Worm (Caenorhabditis elegans) whole organism, late embryonic: ENCODE results near the gene pcyt-1.

Source experiments
- C08G9.2 ChIP-seq: sonication (generic microtip); optimal IDR thresholded peaks from 2 replicates; lab custom pipeline; 2016; ENCODE audit warnings: mild to moderate bottlenecking, missing genetic modification characterization, moderate library complexity, missing compliant biosample characterization
- C38D4.7 ChIP-seq: fragments of 200-800 bp; sonication (Bioruptor generic); optimal IDR thresholded peaks from 2 replicates; lab custom pipeline; 2018; ENCODE audit warnings: mild to moderate bottlenecking, missing genetic modification characterization, moderate library complexity, missing compliant biosample characterization
- F13H6.1 ChIP-seq: sonication (generic microtip); optimal IDR thresholded peaks from 2 replicates; lab custom pipeline; 2016; ENCODE audit warnings: missing genetic modification characterization, missing compliant biosample characterization
- K02D7.2 ChIP-seq: sonication (generic microtip); optimal IDR thresholded peaks from 2 replicates; lab custom pipeline; 2017; ENCODE audit warnings: mild to moderate bottlenecking, missing genetic modification characterization, missing compliant biosample characterization
- Y22D7AL.16 ChIP-seq: sonication (generic microtip); optimal IDR thresholded peaks from 2 replicates; lab custom pipeline; 2016; ENCODE audit warnings: missing genetic modification characterization, missing compliant biosample characterization
- ahr-1 ChIP-seq: sonication (generic microtip); optimal IDR thresholded peaks from 2 replicates; lab custom pipeline; 2016; ENCODE audit warnings: missing genetic modification characterization, missing compliant biosample characterization
- ceh-2 ChIP-seq: sonication (generic microtip); optimal IDR thresholded peaks from 2 replicates; lab custom pipeline; 2016; ENCODE audit warnings: missing genotype, missing genetic modification characterization, missing compliant biosample characterization
- ceh-24 ChIP-seq: sonication (generic microtip); optimal IDR thresholded peaks from 2 replicates; lab custom pipeline; 2016; ENCODE audit warnings: mild to moderate bottlenecking, missing genetic modification characterization, missing compliant biosample characterization
- ceh-30 ChIP-seq: fragments of 150-350 bp; optimal IDR thresholded peaks from 2 replicates; lab custom pipeline; 2014; ENCODE audit warnings: missing biosample characterization, missing genetic modification characterization
- ceh-31 ChIP-seq: sonication (generic microtip); optimal IDR thresholded peaks from 2 replicates; lab custom pipeline; 2016; ENCODE audit warnings: missing genetic modification characterization, missing compliant biosample characterization
- ceh-34 ChIP-seq: sonication (generic microtip); optimal IDR thresholded peaks from 2 replicates; lab custom pipeline; 2016; ENCODE audit warnings: mild to moderate bottlenecking, missing genetic modification characterization, missing compliant biosample characterization
- ceh-48 ChIP-seq: sonication (generic microtip); optimal IDR thresholded peaks from 2 replicates; lab custom pipeline; 2016; ENCODE audit warnings: missing genetic modification characterization, inconsistent platforms, missing compliant biosample characterization
- ceh-6 ChIP-seq: fragments of 200-800 bp; sonication (Bioruptor generic); optimal IDR thresholded peaks from 2 replicates; lab custom pipeline; 2018; ENCODE audit warnings: mild to moderate bottlenecking, missing genetic modification characterization, missing compliant biosample characterization
- ceh-9 ChIP-seq: sonication (generic microtip); optimal IDR thresholded peaks from 2 replicates; lab custom pipeline; 2016; ENCODE audit warnings: mild to moderate bottlenecking, missing genetic modification characterization, inconsistent platforms, missing compliant biosample characterization
- dmd-4 ChIP-seq: sonication (generic microtip); optimal IDR thresholded peaks from 2 replicates; lab custom pipeline; 2016; ENCODE audit warnings: borderline replicate concordance, missing genetic modification characterization, missing compliant biosample characterization
- dve-1 ChIP-seq: sonication (generic microtip); optimal IDR thresholded peaks from 2 replicates; lab custom pipeline; 2017; ENCODE audit warnings: antibody characterized with exemption, mild to moderate bottlenecking, missing genetic modification characterization, missing compliant biosample characterization
- elt-2 ChIP-seq: sonication (generic microtip); optimal IDR thresholded peaks from 2 replicates; lab custom pipeline; 2016; ENCODE audit warnings: missing genetic modification reagents, missing genetic modification characterization, missing compliant biosample characterization
- fkh-10 ChIP-seq: fragments of 150-350 bp; optimal IDR thresholded peaks from 2 replicates; lab custom pipeline; 2014; ENCODE audit warnings: missing biosample characterization, missing genetic modification reagents, missing genetic modification characterization
- gmeb-2 ChIP-seq: sonication (generic microtip); optimal IDR thresholded peaks from 2 replicates; lab custom pipeline; 2016; ENCODE audit warnings: missing genetic modification characterization, inconsistent platforms, missing compliant biosample characterization
- hlh-13 ChIP-seq: fragments of 200-800 bp; sonication (Bioruptor generic); optimal IDR thresholded peaks from 2 replicates; lab custom pipeline; 2018; ENCODE audit warnings: mild to moderate bottlenecking, missing genetic modification characterization, missing compliant biosample characterization
- hlh-15 ChIP-seq: sonication (generic microtip); optimal IDR thresholded peaks from 2 replicates; lab custom pipeline; 2016; ENCODE audit warnings: missing genetic modification characterization, missing compliant biosample characterization
- hlh-6 ChIP-seq: sonication (generic microtip); optimal IDR thresholded peaks from 2 replicates; lab custom pipeline; 2016; ENCODE audit warnings: missing genotype, missing genetic modification characterization, missing compliant biosample characterization
- hlh-8 ChIP-seq: sonication (generic microtip); optimal IDR thresholded peaks from 2 replicates; lab custom pipeline; 2016; ENCODE audit warnings: missing genotype, missing genetic modification characterization, missing compliant biosample characterization
- lin-11 ChIP-seq: fragments of 200-800 bp; sonication (Bioruptor generic); optimal IDR thresholded peaks from 2 replicates; lab custom pipeline; 2018; ENCODE audit warnings: mild to moderate bottlenecking, missing genetic modification characterization, missing compliant biosample characterization
- madf-2 ChIP-seq: sonication (generic microtip); optimal IDR thresholded peaks from 2 replicates; lab custom pipeline; 2017; ENCODE audit warnings: missing genetic modification characterization, missing compliant biosample characterization
- nfya-1 ChIP-seq: sonication (generic microtip); optimal IDR thresholded peaks from 2 replicates; lab custom pipeline; 2017; ENCODE audit warnings: missing genetic modification characterization, mild to moderate bottlenecking, missing compliant biosample characterization, antibody characterized with exemption, moderate library complexity
- nhr-11 ChIP-seq: fragments of 150-350 bp; optimal IDR thresholded peaks from 2 replicates; lab custom pipeline; 2014; ENCODE audit warnings: missing biosample characterization, missing genetic modification characterization
- npax-4 ChIP-seq: sonication (generic microtip); optimal IDR thresholded peaks from 2 replicates; lab custom pipeline; 2016; ENCODE audit warnings: missing genetic modification characterization, missing compliant biosample characterization
- pat-9 ChIP-seq: fragments of 200-800 bp; sonication (Bioruptor generic); optimal IDR thresholded peaks from 2 replicates; lab custom pipeline; 2018; ENCODE audit warnings: mild to moderate bottlenecking, missing genetic modification characterization, moderate library complexity, missing compliant biosample characterization
- pha-2 ChIP-seq: sonication (generic microtip); optimal IDR thresholded peaks from 2 replicates; lab custom pipeline; 2017; ENCODE audit warnings: mild to moderate bottlenecking, missing genetic modification characterization, missing compliant biosample characterization
- pha-4 ChIP-seq: fragments of 150-350 bp; optimal IDR thresholded peaks from 2 replicates; lab custom pipeline; 2018; ENCODE audit warnings: missing biosample characterization, missing genetic modification reagents, missing genetic modification characterization
- pqm-1 ChIP-seq: sonication (generic microtip); optimal IDR thresholded peaks from 2 replicates; lab custom pipeline; 2016; ENCODE audit warnings: missing genetic modification characterization, missing compliant biosample characterization
- pros-1 ChIP-seq: fragments of 150-350 bp; optimal IDR thresholded peaks from 2 replicates; lab custom pipeline; 2014; ENCODE audit warnings: missing biosample characterization, missing genetic modification reagents, missing genetic modification characterization
- sox-2 ChIP-seq: fragments of 200-800 bp; sonication (Bioruptor generic); IDR thresholded peaks from 2 replicates; pipeline ENCODE4 v1.3.6; 2022; ENCODE audit warnings: missing genetic modification reagents, missing genetic modification characterization, missing compliant biosample characterization
- sox-4 ChIP-seq: sonication (generic microtip); optimal IDR thresholded peaks from 2 replicates; lab custom pipeline; 2017; ENCODE audit warnings: mild to moderate bottlenecking, missing genetic modification characterization, inconsistent platforms, missing compliant biosample characterization
- tbx-7 ChIP-seq: sonication (generic microtip); optimal IDR thresholded peaks from 2 replicates; lab custom pipeline; 2016; ENCODE audit warnings: missing genotype, missing genetic modification characterization, missing compliant biosample characterization
- unc-3 ChIP-seq, 2 experiments: fragments of 200-800 bp in 1 of 2; sonication (Bioruptor generic) in 1 of 2; sonication (generic microtip) in 1 of 2; conservative IDR thresholded peaks in 1 of 2; optimal IDR thresholded peaks in 1 of 2; 2 replicates each; pipeline versions ENCODE4 v1.3.6 to Lab custom; 2016 to 2022; ENCODE audit warnings: missing compliant biosample characterization in 2 of 2, missing genetic modification characterization in 2 of 2, missing genetic modification reagents in 1 of 2
- unc-55 ChIP-seq: sonication (generic microtip); optimal IDR thresholded peaks from 2 replicates; lab custom pipeline; 2017; ENCODE audit warnings: missing biosample characterization, missing genetic modification reagents, missing genetic modification characterization
- unc-86 ChIP-seq: sonication (generic microtip); optimal IDR thresholded peaks from 2 replicates; lab custom pipeline; 2016; ENCODE audit warnings: missing genetic modification characterization, missing compliant biosample characterization
- zip-5 ChIP-seq: sonication (generic microtip); optimal IDR thresholded peaks from 2 replicates; lab custom pipeline; 2016; ENCODE audit warnings: missing genetic modification characterization, missing compliant biosample characterization
- ztf-16 ChIP-seq: sonication (generic microtip); optimal IDR thresholded peaks from 2 replicates; lab custom pipeline; 2017; ENCODE audit warnings: missing genetic modification characterization, missing compliant biosample characterization

Gene pcyt-1

ce11 chrX:7585610-7586259, 13.6 kb downstream of the pcyt-1 start, which contains the start of gene adt-2:
adt-2 (plus strand) TSS chrX:7586209.
- no peak for TF ChIP-seq ceh-48 (tag; lab: Kevin White, UChicago)
- no peak for TF ChIP-seq fkh-10
- TF ChIP-seq zip-5 (tag; lab: Kevin White, UChicago): no peak
- no peak for TF ChIP-seq C08G9.2
- TF ChIP-seq pat-9 (tag; lab: Kevin White, UChicago): no peak
- TF ChIP-seq hlh-6 (tag; lab: Kevin White, UChicago): no peak
- TF ChIP-seq unc-55 (GFP tag; lab: Kevin White, UChicago): no peak
- TF ChIP-seq ahr-1 (tag; lab: Kevin White, UChicago): no peak
- no peak for TF ChIP-seq K02D7.2 (tag; lab: Kevin White, UChicago)
- TF ChIP-seq unc-3 (GFP tag; conservative IDR thresholded peaks at IDR 0.05; lab: Robert Waterston, UW): no peak
- TF ChIP-seq unc-3 (tag; optimal IDR thresholded peaks at IDR 0.05; lab: Kevin White, UChicago): no peak
- no peak for TF ChIP-seq pqm-1 (tag; lab: Kevin White, UChicago)
- TF ChIP-seq gmeb-2 (tag; lab: Kevin White, UChicago): no peak
- no peak for TF ChIP-seq pha-4 (tag; lab: Kevin White, UChicago)
- TF ChIP-seq dve-1: no peak
- no peak for TF ChIP-seq F13H6.1 (tag; lab: Kevin White, UChicago)
- no peak for TF ChIP-seq unc-86 (tag; lab: Kevin White, UChicago)
- no peak for TF ChIP-seq madf-2

DNA sequence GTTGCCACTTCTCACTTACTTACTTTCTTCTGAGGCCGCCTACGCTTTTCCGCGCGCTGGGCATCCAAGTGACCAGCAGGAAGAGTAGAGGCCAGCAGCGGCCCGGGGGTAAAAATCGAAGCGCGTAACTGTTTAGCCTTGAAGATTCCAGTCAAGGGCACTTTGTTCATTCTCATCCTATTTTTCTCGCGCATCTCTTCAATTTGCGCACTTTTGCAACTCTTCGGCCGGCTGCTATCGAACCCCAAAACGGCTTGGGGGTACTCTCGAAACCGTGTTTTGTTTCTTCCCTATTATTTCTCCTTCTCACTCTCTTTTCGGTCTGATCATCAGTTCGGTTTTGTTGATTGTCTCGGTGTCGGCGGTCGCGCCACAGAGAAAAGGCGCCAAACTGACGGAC, 14.4 kb downstream of the pcyt-1 start:
- TF ChIP-seq ceh-30 (tag; lab: Kevin White, UChicago) (no peak), ceh-6 (GFP tag; lab: Kevin White, UChicago) (no peak), nhr-11 (no peak), npax-4 (tag; lab: Kevin White, UChicago) (no peak), C08G9.2 (peak; percentile 29), pros-1 (no peak)

DNA sequence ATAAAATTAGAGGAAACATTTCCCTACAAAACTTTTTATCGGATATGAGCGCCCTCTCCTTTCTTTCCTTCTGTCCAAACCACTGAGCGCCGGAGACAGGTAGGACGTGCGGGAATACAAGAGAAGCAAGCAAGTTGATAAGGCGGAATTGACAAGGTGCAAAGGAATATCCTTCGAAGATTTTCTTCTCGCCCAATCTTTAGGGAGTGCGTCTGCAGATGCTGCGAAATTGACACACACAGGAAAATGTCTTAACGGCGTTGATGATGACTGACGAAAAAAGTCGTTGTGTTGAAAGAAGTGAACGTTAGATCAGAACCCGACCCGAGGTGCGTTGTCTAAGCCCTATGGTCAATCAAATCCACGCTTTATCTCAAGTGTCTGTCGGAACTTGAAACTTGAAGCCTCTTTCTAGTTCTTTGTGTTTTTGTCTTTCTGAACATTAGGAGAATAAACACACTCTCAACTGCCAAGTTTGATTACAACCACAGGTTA, 15.6 kb downstream of the pcyt-1 start:
- no peak for TF ChIP-seq ceh-30 (tag; lab: Kevin White, UChicago)
- no peak for TF ChIP-seq C38D4.7 (GFP tag; lab: Kevin White, UChicago)
- TF ChIP-seq dmd-4 (tag; lab: Kevin White, UChicago): no peak
- TF ChIP-seq nfya-1: no peak
- no peak for TF ChIP-seq sox-4 (tag; lab: Kevin White, UChicago)
- no peak for TF ChIP-seq F13H6.1 (tag; lab: Kevin White, UChicago)
- no peak for TF ChIP-seq pha-2 (tag; lab: Kevin White, UChicago)
- no peak for TF ChIP-seq fkh-10
- no peak for TF ChIP-seq hlh-15
- TF ChIP-seq Y22D7AL.16: no peak
- TF ChIP-seq elt-2 (tag; lab: Kevin White, UChicago): no peak
- no peak for TF ChIP-seq sox-2 (GFP tag; lab: Robert Waterston, UW)
- no peak for TF ChIP-seq pha-4 (tag; lab: Kevin White, UChicago)
- TF ChIP-seq ceh-34: no peak
- TF ChIP-seq tbx-7 (tag; lab: Kevin White, UChicago): no peak
- no peak for TF ChIP-seq unc-3 (GFP tag; conservative IDR thresholded peaks at IDR 0.05; lab: Robert Waterston, UW)
- no peak for TF ChIP-seq unc-3 (tag; optimal IDR thresholded peaks at IDR 0.05; lab: Kevin White, UChicago)
- TF ChIP-seq ceh-24 (tag; lab: Kevin White, UChicago): no peak
- no peak for TF ChIP-seq ztf-16
- no peak for TF ChIP-seq ceh-2 (tag; lab: Kevin White, UChicago)
- TF ChIP-seq, all 69 proteins: peak for 0

ce11 chrX:7590756-7591155, 18.6 kb downstream of the pcyt-1 start:
- TF ChIP-seq K02D7.2 (tag; lab: Kevin White, UChicago): no peak
- TF ChIP-seq hlh-8: no peak
- no peak for TF ChIP-seq zip-5 (tag; lab: Kevin White, UChicago)
- TF ChIP-seq lin-11 (tag; lab: Kevin White, UChicago): no peak
- TF ChIP-seq ceh-31 (tag; lab: Kevin White, UChicago): no peak
- TF ChIP-seq dve-1: no peak
- no peak for TF ChIP-seq hlh-15
- no peak for TF ChIP-seq unc-55 (GFP tag; lab: Kevin White, UChicago)
- TF ChIP-seq hlh-13 (GFP tag; lab: Kevin White, UChicago): no peak
- TF ChIP-seq ceh-9 (tag; lab: Kevin White, UChicago): no peak
